Worm (Caenorhabditis elegans) whole organism, L1 larva: Measurements from ENCODE around the gene Y71H2B.8.

Experiments used
- C16A3.4 ChIP-seq: fragments of 150-350 bp; optimal IDR thresholded peaks from 2 replicates; lab custom pipeline; 2014; ENCODE audit warnings: missing biosample characterization, missing genetic modification characterization
- F16B12.6 ChIP-seq: fragments of 150-350 bp; optimal IDR thresholded peaks from 2 replicates; lab custom pipeline; 2014; ENCODE audit warnings: missing biosample characterization, missing genetic modification characterization
- aha-1 ChIP-seq: fragments of 150-350 bp; optimal IDR thresholded peaks from 2 replicates; lab custom pipeline; 2014; ENCODE audit warnings: missing biosample characterization, missing genetic modification characterization
- blmp-1 ChIP-seq: fragments of 150-350 bp; optimal IDR thresholded peaks from 2 replicates; lab custom pipeline; 2014; ENCODE audit warnings: missing biosample characterization, missing genetic modification characterization
- ceh-82 ChIP-seq, 3 experiments: fragments of 150-350 bp in 1 of 3; sonication (generic microtip) in 2 of 3; optimal IDR thresholded peaks; 2 replicates each; lab custom pipeline; 2014 to 2017; ENCODE audit warnings: missing biosample characterization in 3 of 3, missing genetic modification characterization in 3 of 3
- ceh-90 ChIP-seq: sonication (generic microtip); optimal IDR thresholded peaks from 2 replicates; lab custom pipeline; 2016; ENCODE audit warnings: missing genetic modification characterization, missing compliant biosample characterization
- ces-1 ChIP-seq: fragments of 150-350 bp; optimal IDR thresholded peaks from 2 replicates; lab custom pipeline; 2014; ENCODE audit warnings: missing biosample characterization, missing genetic modification reagents, missing genetic modification characterization
- dpl-1 ChIP-seq, 3 experiments: fragments of 150-350 bp in 2 of 3; sonication (generic microtip) in 1 of 3; optimal IDR thresholded peaks; 2 replicates each; lab custom pipeline; 2014 to 2017; ENCODE audit warnings: missing biosample characterization in 3 of 3, missing genetic modification characterization in 3 of 3, missing genetic modification reagents in 3 of 3
- dsc-1 ChIP-seq: sonication (generic microtip); optimal IDR thresholded peaks from 2 replicates; lab custom pipeline; 2016; ENCODE audit warnings: mild to moderate bottlenecking, missing genetic modification characterization, missing compliant biosample characterization
- efl-1 ChIP-seq, 4 experiments: fragments of 150-350 bp; optimal IDR thresholded peaks in 3 of 4; peaks in 1 of 4; 1 replicate in 1 of 4; 2 replicates in 3 of 4; lab custom pipeline; 2014; ENCODE audit warnings: missing biosample characterization in 2 of 4, missing genetic modification characterization in 2 of 4, missing genetic modification reagents in 2 of 4
- efl-3 ChIP-seq: fragments of 200-800 bp; sonication (Bioruptor generic); optimal IDR thresholded peaks from 2 replicates; lab custom pipeline; 2018; ENCODE audit warnings: mild to moderate bottlenecking, missing genetic modification characterization, missing compliant biosample characterization
- egl-13 ChIP-seq: sonication (generic microtip); optimal IDR thresholded peaks from 2 replicates; lab custom pipeline; 2016; ENCODE audit warnings: missing genotype, missing genetic modification reagents, missing genetic modification characterization, missing compliant biosample characterization
- egl-27 ChIP-seq, 2 experiments: fragments of 150-350 bp in 1 of 2; sonication (generic microtip); optimal IDR thresholded peaks; 3 replicates each; lab custom pipeline; 2017 to 2018; ENCODE audit warnings: missing biosample characterization in 2 of 2, missing genetic modification characterization in 2 of 2, missing genetic modification reagents in 2 of 2
- ets-5 ChIP-seq: fragments of 200-800 bp; sonication (Bioruptor generic); IDR thresholded peaks from 2 replicates; pipeline ENCODE4 v1.3.6; 2022; ENCODE audit warnings: missing genetic modification characterization, missing compliant biosample characterization
- fkh-10 ChIP-seq: sonication (generic microtip); optimal IDR thresholded peaks from 2 replicates; lab custom pipeline; 2017; ENCODE audit warnings: missing biosample characterization, missing genetic modification reagents, missing genetic modification characterization
- fkh-4 ChIP-seq: sonication (generic microtip); optimal IDR thresholded peaks from 2 replicates; lab custom pipeline; 2016; ENCODE audit warnings: missing compliant biosample characterization, missing genetic modification characterization, borderline replicate concordance
- fkh-8 ChIP-seq: sonication (generic microtip); optimal IDR thresholded peaks from 2 replicates; lab custom pipeline; 2016; ENCODE audit warnings: mild to moderate bottlenecking, missing genetic modification characterization, missing compliant biosample characterization
- grh-1 ChIP-seq: fragments of 200-800 bp; sonication (Bioruptor generic); IDR thresholded peaks from 2 replicates; pipeline ENCODE4 v1.3.6; 2022; ENCODE audit warnings: missing genetic modification reagents, missing genetic modification characterization, missing compliant biosample characterization
- hlh-4 ChIP-seq: sonication (generic microtip); optimal IDR thresholded peaks from 2 replicates; lab custom pipeline; 2016; ENCODE audit warnings: mild to moderate bottlenecking, missing genetic modification characterization, missing compliant biosample characterization
- irx-1 ChIP-seq: sonication (generic microtip); optimal IDR thresholded peaks from 2 replicates; lab custom pipeline; 2016; ENCODE audit warnings: missing genetic modification characterization, missing compliant biosample characterization
- lin-13 ChIP-seq: fragments of 150-350 bp; optimal IDR thresholded peaks from 2 replicates; lab custom pipeline; 2014; ENCODE audit warnings: missing biosample characterization, missing genetic modification reagents, missing genetic modification characterization
- lin-14 ChIP-seq: fragments of 200-800 bp; sonication (Bioruptor generic); optimal IDR thresholded peaks from 2 replicates; lab custom pipeline; 2018; ENCODE audit warnings: mild to moderate bottlenecking, missing genetic modification characterization, moderate library complexity, missing compliant biosample characterization
- lin-15B ChIP-seq: fragments of 150-350 bp; sonication (generic microtip); optimal IDR thresholded peaks from 3 replicates; lab custom pipeline; 2014; ENCODE audit warnings: missing biosample characterization, missing genetic modification characterization
- lir-3 ChIP-seq: sonication (generic microtip); optimal IDR thresholded peaks from 2 replicates; lab custom pipeline; 2016; ENCODE audit warnings: mild to moderate bottlenecking, missing genetic modification characterization, moderate library complexity, missing compliant biosample characterization; ENCODE audit not compliant: poor library complexity
- lsy-2 ChIP-seq, 2 experiments: fragments of 150-350 bp; optimal IDR thresholded peaks; 2 replicates each; lab custom pipeline; 2014; ENCODE audit warnings: missing biosample characterization in 2 of 2, missing genetic modification characterization in 2 of 2
- mab-9 ChIP-seq: fragments of 200-800 bp; sonication (Bioruptor generic); IDR thresholded peaks from 2 replicates; pipeline ENCODE4 v1.3.6; 2022; ENCODE audit warnings: missing genetic modification reagents, missing genetic modification characterization, missing compliant biosample characterization
- mdl-1 ChIP-seq, 2 experiments: fragments of 150-350 bp; optimal IDR thresholded peaks; 2 replicates each; lab custom pipeline; 2014 to 2017; ENCODE audit warnings: missing biosample characterization in 2 of 2, missing genetic modification characterization in 2 of 2, inconsistent platforms in 1 of 2
- mef-2 ChIP-seq: fragments of 150-350 bp; optimal IDR thresholded peaks from 2 replicates; lab custom pipeline; 2014; ENCODE audit warnings: missing biosample characterization, missing genetic modification characterization
- nhr-11 ChIP-seq: fragments of 150-350 bp; optimal IDR thresholded peaks from 2 replicates; lab custom pipeline; 2014; ENCODE audit warnings: missing biosample characterization, missing genetic modification characterization
- nhr-20 ChIP-seq: sonication (generic microtip); optimal IDR thresholded peaks from 2 replicates; lab custom pipeline; 2016; ENCODE audit warnings: mild to moderate bottlenecking, missing genetic modification characterization, missing compliant biosample characterization
- nhr-237 ChIP-seq: fragments of 150-350 bp; optimal IDR thresholded peaks from 2 replicates; lab custom pipeline; 2014; ENCODE audit warnings: missing biosample characterization, missing genetic modification characterization
- nhr-47 ChIP-seq: sonication (generic microtip); optimal IDR thresholded peaks from 2 replicates; lab custom pipeline; 2016; ENCODE audit warnings: mild to moderate bottlenecking, missing genetic modification characterization, moderate library complexity, missing compliant biosample characterization
- nhr-71 ChIP-seq: sonication (generic microtip); optimal IDR thresholded peaks from 2 replicates; lab custom pipeline; 2016; ENCODE audit warnings: mild to moderate bottlenecking, missing genetic modification characterization, moderate library complexity, missing compliant biosample characterization
- nhr-76 ChIP-seq: sonication (generic microtip); optimal IDR thresholded peaks from 2 replicates; lab custom pipeline; 2017; ENCODE audit warnings: missing biosample characterization, missing genetic modification characterization
- nhr-77 ChIP-seq: fragments of 150-350 bp; optimal IDR thresholded peaks from 2 replicates; lab custom pipeline; 2014; ENCODE audit warnings: missing biosample characterization, missing genetic modification characterization
- nhr-85 ChIP-seq: sonication (generic microtip); peaks from one replicate; lab custom pipeline; 2016; ENCODE audit warnings: missing genetic modification characterization, inconsistent platforms, missing compliant biosample characterization
- rnt-1 ChIP-seq: sonication (generic microtip); optimal IDR thresholded peaks from 2 replicates; lab custom pipeline; 2016; ENCODE audit warnings: mild to moderate bottlenecking, missing genetic modification characterization, moderate library complexity, missing compliant biosample characterization
- skn-1 ChIP-seq: fragments of 150-350 bp; optimal IDR thresholded peaks from 2 replicates; lab custom pipeline; 2014; ENCODE audit warnings: missing biosample characterization, missing genetic modification characterization
- snpc-4 ChIP-seq: fragments of 150-350 bp; optimal IDR thresholded peaks from 2 replicates; lab custom pipeline; 2014; ENCODE audit warnings: missing biosample characterization, missing genetic modification characterization
- snu-23 ChIP-seq: sonication (generic microtip); optimal IDR thresholded peaks from 2 replicates; lab custom pipeline; 2016; ENCODE audit warnings: missing genetic modification characterization, missing compliant biosample characterization
- sptf-1 ChIP-seq: fragments of 150-350 bp; optimal IDR thresholded peaks from 2 replicates; lab custom pipeline; 2014; ENCODE audit warnings: missing biosample characterization, missing genetic modification characterization
- swsn-7 ChIP-seq: sonication (generic microtip); optimal IDR thresholded peaks from 2 replicates; lab custom pipeline; 2016; ENCODE audit warnings: missing genetic modification characterization, missing compliant biosample characterization
- tbx-2 ChIP-seq: sonication (generic microtip); optimal IDR thresholded peaks from 2 replicates; lab custom pipeline; 2016; ENCODE audit warnings: missing genetic modification characterization, missing compliant biosample characterization
- tlp-1 ChIP-seq: fragments of 150-350 bp; optimal IDR thresholded peaks from 2 replicates; lab custom pipeline; 2014; ENCODE audit warnings: missing biosample characterization, missing genetic modification characterization
- unc-130 ChIP-seq: fragments of 150-350 bp; optimal IDR thresholded peaks from 2 replicates; lab custom pipeline; 2017; ENCODE audit warnings: missing biosample characterization, missing genetic modification characterization, inconsistent platforms
- unc-86 ChIP-seq: sonication (generic microtip); optimal IDR thresholded peaks from 2 replicates; lab custom pipeline; 2016; ENCODE audit warnings: missing genetic modification characterization, missing compliant biosample characterization
- vab-15 ChIP-seq: sonication (generic microtip); optimal IDR thresholded peaks from 2 replicates; lab custom pipeline; 2017; ENCODE audit warnings: missing genotype, mild to moderate bottlenecking, missing genetic modification characterization, missing compliant biosample characterization
- xbp-1 ChIP-seq: sonication (generic microtip); optimal IDR thresholded peaks from 2 replicates; lab custom pipeline; 2016; ENCODE audit warnings: missing genetic modification characterization, missing compliant biosample characterization

Gene Y71H2B.8

DNA sequence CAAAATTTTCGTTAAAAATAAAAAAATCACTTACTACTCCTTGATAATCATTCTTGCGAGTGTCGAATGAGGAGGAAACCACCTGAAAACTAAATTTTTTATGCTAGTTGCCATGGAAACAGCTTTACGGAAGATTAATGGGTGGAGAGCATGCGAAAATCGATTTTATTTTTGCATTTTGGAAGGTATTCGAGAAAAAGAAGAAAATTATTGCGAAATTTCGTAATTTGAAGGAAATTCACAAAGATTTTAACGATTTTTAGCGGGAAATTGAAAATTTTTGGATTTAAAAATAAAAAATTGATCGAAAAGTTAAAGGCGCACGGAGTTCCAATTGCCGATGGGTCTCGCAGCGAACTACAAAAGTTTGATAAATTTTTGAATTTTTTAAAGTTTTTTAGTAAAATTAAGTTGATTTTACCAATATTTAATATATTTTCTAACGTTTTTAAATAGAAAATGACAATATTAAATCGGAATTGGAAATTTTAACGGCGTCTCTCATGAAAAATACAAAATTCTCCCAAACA lies 3.4 kb upstream of the Y71H2B.8 start, which contains the start of gene Y54F10AR.1:
Gene Y54F10AR.1, minus strand, starts transcription at position 51 of the 530 bp plus-strand sequence.
- TF ChIP-seq snu-23 (GFP tag; lab: Kevin White, UChicago) (no peak), nhr-237 (no peak), efl-1 (optimal IDR thresholded peaks at IDR 0.05; lab: Kevin White, UChicago) (peak in 1 of 2 experiments; percentile 13), efl-1 (GFP tag; optimal IDR thresholded peaks at IDR 0.05 in 1 of 2; lab: Kevin White, UChicago) (peak in 1 of 2 experiments; percentile 10), skn-1 (tag; lab: Kevin White, UChicago) (no peak), nhr-11 (tag; lab: Kevin White, UChicago) (no peak), lir-3 (tag; lab: Kevin White, UChicago) (no peak), ceh-90 (no peak), rnt-1 (tag; lab: Kevin White, UChicago) (no peak)

DNA sequence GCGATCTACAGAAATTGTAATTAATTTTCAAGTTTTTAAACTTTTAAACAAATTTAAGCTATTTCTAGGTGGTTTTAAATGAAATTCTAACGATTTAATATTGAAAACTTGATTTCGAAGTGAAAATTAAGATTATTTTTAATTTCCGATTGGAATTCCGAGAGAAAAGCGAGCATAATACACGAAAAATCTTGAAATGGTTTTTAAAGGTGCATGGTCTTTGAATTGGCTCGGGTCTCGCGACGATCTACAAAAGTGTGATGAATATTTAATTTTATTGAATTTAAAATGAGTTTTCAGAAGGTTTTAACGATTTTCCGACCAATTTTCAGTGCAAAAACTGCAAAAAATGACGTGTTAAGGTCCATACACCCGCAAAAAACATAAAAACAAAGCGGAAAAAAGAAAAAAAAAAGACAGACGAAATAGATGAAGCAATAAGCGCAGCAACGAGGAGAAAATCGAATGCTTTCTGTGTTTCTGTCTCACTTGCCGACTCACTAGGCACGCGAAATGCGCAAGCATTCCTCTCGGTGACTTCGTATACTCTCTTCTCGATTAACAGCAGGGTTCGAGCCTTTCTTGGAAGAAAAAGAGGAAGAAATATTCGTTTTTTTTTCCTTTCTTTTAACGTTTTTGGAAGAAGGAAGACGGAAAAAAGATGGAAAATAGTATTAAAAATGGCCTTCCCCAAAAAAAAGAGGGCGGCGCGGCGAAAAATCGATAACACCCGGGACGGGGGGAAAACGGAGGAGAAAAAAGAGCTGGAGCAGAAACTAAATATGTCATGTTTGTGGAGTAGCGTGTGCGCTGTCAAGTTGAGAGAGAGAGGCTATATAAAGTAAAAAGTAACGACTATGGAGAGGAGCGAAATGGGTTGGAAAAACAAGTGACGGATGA lies 2.5 kb upstream of the Y71H2B.8 start:
- TF ChIP-seq nhr-237 (peak; percentile 24), nhr-76 (tag; lab: Kevin White, UChicago) (no peak), egl-27 (tag; optimal IDR thresholded peaks at IDR 0.05; lab: Kevin White, UChicago) (no peak), lin-13 (GFP tag; lab: Kevin White, UChicago) (peak; percentile 21), sptf-1 (tag; lab: Kevin White, UChicago) (no peak), grh-1 (GFP tag; lab: Robert Waterston, UW) (no peak), lin-14 (GFP tag; lab: Kevin White, UChicago) (peak; percentile 88), lin-15B (tag; lab: Kevin White, UChicago) (peak; percentile 28), mab-9 (GFP tag; lab: Robert Waterston, UW) (no peak), ceh-82 (tag; optimal IDR thresholded peaks at IDR 0.05; lab: Kevin White, UChicago) (peak in 2 of 3 experiments; percentile 19 to 64), ets-5 (GFP tag; lab: Robert Waterston, UW) (no peak), F16B12.6 (no peak), efl-3 (GFP tag; lab: Kevin White, UChicago) (no peak), unc-86 (peak; percentile 3), mdl-1 (tag; optimal IDR thresholded peaks at IDR 0.05; lab: Kevin White, UChicago) (peak in 1 of 2 experiments; percentile 44), unc-130 (tag; lab: Kevin White, UChicago) (peak; percentile 1), irx-1 (tag; lab: Kevin White, UChicago) (no peak), fkh-10 (peak; percentile 12), snu-23 (GFP tag; lab: Kevin White, UChicago) (peak; percentile 64), tbx-2 (tag; lab: Kevin White, UChicago) (peak; percentile 38), dsc-1 (tag; lab: Kevin White, UChicago) (peak; percentile 35), lsy-2 (tag; optimal IDR thresholded peaks at IDR 0.05; lab: Kevin White, UChicago) (peak; percentile 37 to 84), swsn-7 (tag; lab: Kevin White, UChicago) (peak; percentile 32), blmp-1 (tag; lab: Kevin White, UChicago) (peak; percentile 54), nhr-47 (peak; percentile 51), C16A3.4 (tag; lab: Kevin White, UChicago) (peak; percentile 59), lir-3 (tag; lab: Kevin White, UChicago) (no peak), fkh-8 (tag; lab: Kevin White, UChicago) (peak; percentile 60), nhr-71 (peak; percentile 67), tlp-1 (tag; lab: Kevin White, UChicago) (no peak), aha-1 (no peak), dpl-1 (GFP tag; optimal IDR thresholded peaks at IDR 0.05; lab: Kevin White, UChicago) (peak in 2 of 3 experiments; percentile 57 to 66), nhr-20 (tag; lab: Kevin White, UChicago) (peak; percentile 18), fkh-4 (no peak), nhr-11 (tag; lab: Kevin White, UChicago) (no peak), hlh-4 (tag; lab: Kevin White, UChicago) (no peak), mef-2 (no peak), nhr-85 (tag; lab: Kevin White, UChicago) (peak; percentile 58), egl-13 (tag; lab: Kevin White, UChicago) (no peak), snpc-4 (peak; percentile 10), vab-15 (no peak), ces-1 (GFP tag; lab: Kevin White, UChicago) (no peak), nhr-77 (tag; lab: Kevin White, UChicago) (peak; percentile 39), xbp-1 (tag; lab: Kevin White, UChicago) (peak; percentile 26)
